Worm (Caenorhabditis elegans): Measurements from ENCODE around the gene F49C12.4.

Gene F49C12.4

ce11 chrIV:9303994-9304393 lies at the start of gene F49C12.4:
TSS of gene F49C12.4 (minus strand) at chrIV:9304094.
- TF ChIP-seq med-1 (GFP tag; optimal IDR thresholded peaks at IDR 0.05; ENCODE audit: insufficient read depth) = no peak
- TF ChIP-seq tab-1 (GFP tag; IDR thresholded peaks at IDR 0.05) = no peak
- TF ChIP-seq ztf-29 (GFP tag; IDR thresholded peaks at IDR 0.05) = no peak
- TF ChIP-seq ztf-23 (GFP tag; IDR thresholded peaks at IDR 0.05) = no peak

- TF ChIP-seq tab-1 (GFP tag; IDR thresholded peaks at IDR 0.05) (no peak), klf-2 (GFP tag; conservative IDR thresholded peaks at IDR 0.05) (no peak), T22C8.4 (GFP tag; IDR thresholded peaks at IDR 0.05) (no peak), med-1 (GFP tag; optimal IDR thresholded peaks at IDR 0.05; ENCODE audit: insufficient read depth) (no peak), ztf-29 (GFP tag; IDR thresholded peaks at IDR 0.05) (no peak), cog-1 (tag; optimal IDR thresholded peaks at IDR 0.05) (no peak), flt-1 (GFP tag; IDR thresholded peaks at IDR 0.05) (no peak), ref-1 (GFP tag; conservative IDR thresholded peaks at IDR 0.05) (no peak), ztf-23 (GFP tag; IDR thresholded peaks at IDR 0.05) (no peak)
These were observed 39.3 kb upstream of the F49C12.4 start, which contains the start of gene pigc-1 for ce11 chrIV:9343102-9343599. TSS of gene pigc-1 (minus strand) at chrIV:9343152.

DNA sequence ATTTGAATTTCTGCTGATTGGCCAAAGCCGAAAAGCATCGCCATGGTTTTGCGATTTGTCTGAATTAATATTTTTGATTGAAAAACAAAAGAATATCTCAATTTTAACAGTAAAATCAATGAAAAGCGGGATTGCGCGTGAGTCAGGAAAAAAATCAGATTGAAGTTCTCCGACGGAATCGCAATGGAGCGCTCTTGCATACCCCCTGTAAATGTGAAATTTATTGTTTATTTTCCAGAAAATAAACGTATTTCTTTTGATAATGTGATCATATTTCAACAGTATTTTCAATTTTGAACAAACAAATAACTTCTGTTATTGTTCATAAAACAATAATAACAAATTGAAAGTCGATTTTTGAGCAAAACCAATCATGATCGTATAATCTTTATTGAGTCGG lies 37.7 kb upstream of the F49C12.4 start, which contains the start of gene vps-26:
Gene vps-26 (minus strand): TSS at position 200 of the 400 bp plus-strand sequence.
- TF ChIP-seq tab-1 (GFP tag; IDR thresholded peaks at IDR 0.05) (no peak), ref-1 (GFP tag; conservative IDR thresholded peaks at IDR 0.05) (no peak), flt-1 (GFP tag; IDR thresholded peaks at IDR 0.05) (no peak), klf-2 (GFP tag; conservative IDR thresholded peaks at IDR 0.05) (no peak), T22C8.4 (GFP tag; IDR thresholded peaks at IDR 0.05) (no peak), cog-1 (tag; optimal IDR thresholded peaks at IDR 0.05) (no peak), med-1 (GFP tag; optimal IDR thresholded peaks at IDR 0.05; ENCODE audit: insufficient read depth) (no peak), ztf-29 (GFP tag; IDR thresholded peaks at IDR 0.05) (no peak), ztf-23 (GFP tag; IDR thresholded peaks at IDR 0.05) (no peak)

ce11 chrIV:9339205-9339604 lies 35.3 kb upstream of the F49C12.4 start, which contains the start of gene T20D3.6:
TSS of gene T20D3.6 (minus strand) at chrIV:9339305.
- TF ChIP-seq med-1 (GFP tag; optimal IDR thresholded peaks at IDR 0.05; ENCODE audit: insufficient read depth) (no peak), ref-1 (GFP tag; conservative IDR thresholded peaks at IDR 0.05) (no peak), klf-2 (GFP tag; conservative IDR thresholded peaks at IDR 0.05) (no peak), ztf-29 (GFP tag; IDR thresholded peaks at IDR 0.05) (no peak), T22C8.4 (GFP tag; IDR thresholded peaks at IDR 0.05) (no peak), tab-1 (GFP tag; IDR thresholded peaks at IDR 0.05) (no peak), ztf-23 (GFP tag; IDR thresholded peaks at IDR 0.05) (no peak), flt-1 (GFP tag; IDR thresholded peaks at IDR 0.05) (no peak), cog-1 (tag; optimal IDR thresholded peaks at IDR 0.05) (no peak)

DNA sequence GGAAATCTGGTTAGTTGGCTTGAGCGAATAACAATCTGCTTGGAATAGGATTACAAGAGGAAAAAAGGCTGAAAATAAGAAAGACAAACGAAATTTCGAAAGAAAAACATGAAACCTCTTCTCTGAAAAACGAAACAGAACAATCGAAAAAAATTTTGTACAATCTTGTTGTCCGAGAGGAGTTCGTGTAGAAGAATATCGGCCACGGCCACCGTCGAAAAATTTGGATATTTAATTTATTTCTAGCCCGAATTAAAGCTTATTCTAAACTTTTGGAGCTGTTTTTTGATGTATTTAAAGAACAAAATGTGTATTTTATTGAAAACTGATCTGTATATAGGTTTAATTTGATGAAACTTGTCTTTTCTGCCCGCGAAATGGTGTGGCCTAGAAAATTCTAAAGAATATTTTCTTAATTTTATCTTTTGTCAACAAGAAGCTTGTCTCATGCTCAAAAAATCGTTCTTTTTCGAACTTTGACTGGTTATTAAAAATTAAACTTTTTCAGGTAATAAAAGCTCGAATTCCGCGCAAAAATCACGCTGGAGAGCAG lies 32.7 kb upstream of the F49C12.4 start, which contains the start of gene T20D3.5:
Gene T20D3.5 (plus strand): TSS at position 503 of the 553 bp plus-strand sequence.
- no peak for TF ChIP-seq T22C8.4 (GFP tag; IDR thresholded peaks at IDR 0.05)
- TF ChIP-seq ztf-29 (GFP tag; IDR thresholded peaks at IDR 0.05) = no peak

- no peak for TF ChIP-seq ref-1 (GFP tag; conservative IDR thresholded peaks at IDR 0.05)
These were observed 31.8 kb upstream of the F49C12.4 start, which contains the start of the genes coa-4 and T20D3.14 for ce11 chrIV:9335552-9336251. TSS of gene coa-4 (minus strand) at chrIV:9335602. TSS of gene T20D3.14 (minus strand) at chrIV:9335909.

DNA sequence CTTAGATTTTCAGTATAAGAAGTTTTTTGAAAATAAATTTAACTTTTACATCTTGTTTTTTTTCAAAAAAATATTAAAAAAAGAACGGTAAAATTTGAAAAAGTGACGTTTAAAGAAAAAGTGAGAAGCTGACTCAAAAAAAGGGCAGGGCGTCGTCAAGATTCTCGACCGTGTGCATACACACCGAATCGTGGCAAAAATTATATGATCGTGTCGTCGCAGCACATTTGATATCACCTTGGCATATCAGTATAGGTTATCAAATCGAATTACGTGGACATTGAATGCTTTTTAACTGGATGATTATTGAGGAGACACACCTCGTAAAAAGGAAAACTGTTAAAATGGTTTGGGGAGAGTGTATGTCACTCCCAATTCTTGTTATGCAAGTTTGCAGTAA lies 29.1 kb upstream of the F49C12.4 start:
- TF ChIP-seq ztf-29 (GFP tag; IDR thresholded peaks at IDR 0.05) (no peak), flt-1 (GFP tag; IDR thresholded peaks at IDR 0.05) (no peak)

DNA sequence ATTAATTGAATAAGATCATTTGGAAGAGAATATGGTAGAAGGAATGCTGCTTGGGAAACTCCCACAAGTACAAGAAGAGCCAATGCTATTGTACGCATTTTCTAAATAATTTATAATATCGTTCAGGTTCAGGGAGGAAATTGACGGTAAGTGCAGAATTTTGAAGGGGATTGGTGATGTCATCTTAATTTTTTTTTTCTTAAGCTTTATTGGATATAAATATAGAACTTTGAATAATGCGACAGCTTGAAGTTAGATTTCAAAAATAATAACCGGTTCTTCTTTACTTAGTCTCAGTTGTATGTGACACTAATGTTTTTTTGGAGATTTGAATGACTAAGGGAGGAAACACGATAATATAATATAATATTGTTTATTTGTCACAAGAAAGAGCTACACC lies 26.9 kb upstream of the F49C12.4 start, which contains the start of gene nspg-7.1:
Gene nspg-7.1 (minus strand): TSS at position 101 of the 400 bp plus-strand sequence.
- TF ChIP-seq T22C8.4 (GFP tag; IDR thresholded peaks at IDR 0.05) (no peak), flt-1 (GFP tag; IDR thresholded peaks at IDR 0.05) (no peak), klf-2 (GFP tag; conservative IDR thresholded peaks at IDR 0.05) (no peak), cog-1 (tag; optimal IDR thresholded peaks at IDR 0.05) (no peak), tab-1 (GFP tag; IDR thresholded peaks at IDR 0.05) (no peak), med-1 (GFP tag; optimal IDR thresholded peaks at IDR 0.05; ENCODE audit: insufficient read depth) (no peak), ztf-29 (GFP tag; IDR thresholded peaks at IDR 0.05) (no peak), ztf-23 (GFP tag; IDR thresholded peaks at IDR 0.05) (no peak), ref-1 (GFP tag; conservative IDR thresholded peaks at IDR 0.05) (no peak)

DNA sequence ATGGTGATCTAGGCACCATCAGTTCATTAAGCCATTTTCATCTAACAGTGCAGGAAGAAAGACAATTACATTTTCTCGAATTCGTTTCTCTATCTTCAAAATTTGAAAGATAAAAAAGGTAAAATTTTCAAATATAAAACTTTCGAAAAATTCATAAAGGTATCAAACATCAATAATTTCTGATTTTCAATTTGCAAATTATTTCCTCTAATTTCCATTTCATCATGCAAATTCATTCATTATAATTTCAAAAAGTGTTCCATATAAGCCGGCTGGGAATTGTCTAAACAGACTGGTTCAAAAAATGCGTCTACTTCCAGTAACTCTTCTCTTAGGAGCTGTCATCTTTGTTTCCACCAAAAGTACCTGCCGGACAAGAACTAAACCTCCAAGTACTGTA lies 23.8 kb upstream of the F49C12.4 start, which contains the start of gene clec-183:
Gene clec-183 (plus strand): TSS at position 301 of the 400 bp plus-strand sequence.
- TF ChIP-seq klf-2 (GFP tag; conservative IDR thresholded peaks at IDR 0.05) (no peak), T22C8.4 (GFP tag; IDR thresholded peaks at IDR 0.05) (no peak), ztf-23 (GFP tag; IDR thresholded peaks at IDR 0.05) (no peak), ref-1 (GFP tag; conservative IDR thresholded peaks at IDR 0.05) (no peak), flt-1 (GFP tag; IDR thresholded peaks at IDR 0.05) (no peak)

DNA sequence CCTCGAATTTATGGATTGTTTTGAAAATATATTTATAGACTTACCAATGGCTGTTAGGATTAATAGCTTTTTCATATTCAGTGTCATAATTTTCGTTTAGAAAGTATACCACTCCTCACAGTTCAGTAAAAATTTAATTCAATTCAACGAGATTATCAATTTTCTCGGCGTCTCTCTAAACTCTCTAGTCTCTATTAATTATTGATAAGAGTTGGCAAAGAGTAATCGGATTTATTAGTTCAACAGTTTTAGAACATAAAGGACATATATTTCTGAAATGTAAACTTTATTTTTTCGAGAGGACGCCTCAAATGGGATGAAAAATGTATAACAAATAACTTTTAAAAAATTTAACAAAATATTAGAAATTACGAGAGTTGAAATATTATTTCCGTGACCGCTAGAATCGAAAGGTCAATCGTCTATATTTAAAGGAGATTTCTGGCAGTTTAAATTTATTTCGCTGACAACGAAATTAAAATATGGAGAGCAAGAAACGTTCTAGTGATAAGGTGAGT lies 20.2 kb upstream of the F49C12.4 start, which contains the start of the genes nspg-11 and F49C12.15:
Gene nspg-11 (minus strand): TSS at position 101 of the 518 bp plus-strand sequence.
Gene F49C12.15 (plus strand): TSS at position 468 of the 518 bp plus-strand sequence.
- TF ChIP-seq ref-1 (GFP tag; conservative IDR thresholded peaks at IDR 0.05) (no peak), cog-1 (tag; optimal IDR thresholded peaks at IDR 0.05) (no peak), T22C8.4 (GFP tag; IDR thresholded peaks at IDR 0.05) (no peak), ztf-23 (GFP tag; IDR thresholded peaks at IDR 0.05) (no peak), tab-1 (GFP tag; IDR thresholded peaks at IDR 0.05) (no peak)

Data from whole organism, midembryonic.